Fruit fly (Drosophila melanogaster) whole organism, embryonic: ENCODE measurements around the gene CG18765.

Source experiments
- ATbp ChIP-seq: fragments of 200-800 bp; sonication (Bioruptor generic); optimal IDR thresholded peaks from 2 replicates; lab custom pipeline; 2017; ENCODE audit warnings: missing biosample characterization, mild to moderate bottlenecking, missing genetic modification characterization, missing genetic modification reagents
- Aef1 ChIP-seq: fragments of 200-800 bp; sonication (Bioruptor generic); IDR thresholded peaks from 3 replicates; pipeline ENCODE4 v1.3.6; 2022; ENCODE audit warnings: missing biosample characterization, missing genetic modification characterization
- Asciz ChIP-seq: fragments of 200-800 bp; sonication (Bioruptor generic); optimal IDR thresholded peaks from 2 replicates; lab custom pipeline; 2017; ENCODE audit warnings: missing biosample characterization, mild to moderate bottlenecking, missing genetic modification characterization, missing genetic modification reagents
- CG10979 ChIP-seq: fragments of 200-800 bp; sonication (Bioruptor generic); optimal IDR thresholded peaks from 2 replicates; lab custom pipeline; 2018; ENCODE audit warnings: missing biosample characterization, mild to moderate bottlenecking, missing genetic modification characterization, moderate library complexity
- CG11695 ChIP-seq: fragments of 200-800 bp; sonication (Bioruptor generic); IDR thresholded peaks from 3 replicates; pipeline ENCODE4 v1.3.6; 2022; ENCODE audit warnings: missing biosample characterization, missing genetic modification characterization
- CG13424 ChIP-seq: fragments of 200-800 bp; sonication (Bioruptor generic); optimal IDR thresholded peaks from 2 replicates; lab custom pipeline; 2019; ENCODE audit warnings: missing biosample characterization, mild to moderate bottlenecking, missing genetic modification characterization, moderate library complexity
- CG18619 ChIP-seq: fragments of 200-800 bp; sonication (Bioruptor generic); optimal IDR thresholded peaks from 3 replicates; lab custom pipeline; 2017; ENCODE audit warnings: missing biosample characterization, mild to moderate bottlenecking, missing genetic modification characterization
- CG2678 ChIP-seq: fragments of 200-800 bp; sonication (Bioruptor generic); optimal IDR thresholded peaks from 3 replicates; lab custom pipeline; 2019; ENCODE audit warnings: missing biosample characterization, mild to moderate bottlenecking, missing genetic modification characterization, moderate library complexity
- CG4328 ChIP-seq: fragments of 200-800 bp; sonication (Bioruptor generic); optimal IDR thresholded peaks from 3 replicates; lab custom pipeline; 2017; ENCODE audit warnings: missing biosample characterization, missing genetic modification reagents, missing genetic modification characterization
- CG4404 ChIP-seq: fragments of 200-800 bp; sonication (Bioruptor generic); IDR thresholded peaks from 2 replicates; pipeline ENCODE4 v1.3.6; 2022; ENCODE audit warnings: missing biosample characterization, missing genetic modification characterization
- CG4424 ChIP-seq: fragments of 200-800 bp; sonication (Bioruptor generic); optimal IDR thresholded peaks from 3 replicates; lab custom pipeline; 2016; ENCODE audit warnings: missing biosample characterization, missing genetic modification characterization
- CG6689 ChIP-seq: fragments of 200-800 bp; sonication (Bioruptor generic); IDR thresholded peaks from 2 replicates; pipeline ENCODE4 v1.3.6; 2022; ENCODE audit warnings: missing biosample characterization, missing genetic modification characterization
- CG6854 ChIP-seq: fragments of 200-800 bp; sonication (Bioruptor generic); optimal IDR thresholded peaks from 3 replicates; lab custom pipeline; 2017; ENCODE audit warnings: missing biosample characterization, mild to moderate bottlenecking, missing genetic modification characterization
- CG9215 ChIP-seq: fragments of 200-800 bp; sonication (Bioruptor generic); IDR thresholded peaks from 2 replicates; pipeline ENCODE4 v1.3.6; 2022; ENCODE audit warnings: missing biosample characterization, missing genetic modification characterization
- CkIIα-i1 ChIP-seq: fragments of 200-800 bp; sonication (Bioruptor generic); IDR thresholded peaks from 2 replicates; pipeline ENCODE4 v1.3.6; 2022; ENCODE audit warnings: missing biosample characterization, missing genetic modification characterization
- CoRest ChIP-seq: fragments of 200-800 bp; sonication (Bioruptor generic); optimal IDR thresholded peaks from 3 replicates; lab custom pipeline; 2018; ENCODE audit warnings: missing biosample characterization, mild to moderate bottlenecking, missing genetic modification characterization, moderate library complexity
- Drgx ChIP-seq: fragments of 200-800 bp; sonication (Bioruptor generic); IDR thresholded peaks from 2 replicates; pipeline ENCODE4 v1.3.6; 2022; ENCODE audit warnings: missing biosample characterization, missing genetic modification characterization
- Fer1 ChIP-seq: fragments of 200-800 bp; sonication (Bioruptor generic); optimal IDR thresholded peaks from 2 replicates; lab custom pipeline; 2017; ENCODE audit warnings: missing biosample characterization, mild to moderate bottlenecking, missing genetic modification characterization
- H2.0 ChIP-seq: fragments of 200-800 bp; sonication (Bioruptor generic); IDR thresholded peaks from 2 replicates; pipeline ENCODE4 v1.3.6; 2022; ENCODE audit warnings: missing biosample characterization, missing genetic modification characterization
- Hr39 ChIP-seq: fragments of >200 bp; optimal IDR thresholded peaks from 2 replicates; lab custom pipeline; 2017
- Hr51 ChIP-seq, 2 experiments: fragments of 200-800 bp; sonication (Bioruptor generic); optimal IDR thresholded peaks; 2 replicates in 1 of 2; 3 replicates in 1 of 2; lab custom pipeline; 2016 to 2018; ENCODE audit warnings: missing biosample characterization in 2 of 2, missing genetic modification characterization in 2 of 2, mild to moderate bottlenecking in 1 of 2, moderate library complexity in 1 of 2
- Hr78 ChIP-seq, 2 experiments: fragments of 200-800 bp in 1 of 2; fragments of >200 bp in 1 of 2; sonication (Bioruptor generic) in 1 of 2; optimal IDR thresholded peaks; 2 replicates each; lab custom pipeline; 2017 to 2019; ENCODE audit warnings: missing biosample characterization in 2 of 2, missing genetic modification characterization in 2 of 2, mild to moderate bottlenecking in 1 of 2, moderate library complexity in 1 of 2
- MBD-R2 ChIP-seq: fragments of 200-800 bp; sonication (Bioruptor generic); IDR thresholded peaks from 2 replicates; pipeline ENCODE4 v1.3.6; 2022; ENCODE audit warnings: missing biosample characterization, missing genetic modification characterization
- Neu2 ChIP-seq: fragments of 200-800 bp; sonication (Bioruptor generic); optimal IDR thresholded peaks from 3 replicates; lab custom pipeline; 2016; ENCODE audit warnings: missing biosample characterization, missing genetic modification characterization, borderline replicate concordance
- Oli ChIP-seq: fragments of 200-800 bp; sonication (Bioruptor generic); optimal IDR thresholded peaks from 2 replicates; lab custom pipeline; 2018; ENCODE audit warnings: missing biosample characterization, mild to moderate bottlenecking, missing genetic modification characterization, moderate library complexity
- PHDP ChIP-seq: fragments of 200-800 bp; sonication (Bioruptor generic); optimal IDR thresholded peaks from 3 replicates; lab custom pipeline; 2018; ENCODE audit warnings: missing biosample characterization, mild to moderate bottlenecking, missing genetic modification characterization, moderate library complexity
- Rx ChIP-seq: fragments of 200-800 bp; sonication (Bioruptor generic); IDR thresholded peaks from 2 replicates; pipeline ENCODE4 v1.3.6; 2022; ENCODE audit warnings: missing biosample characterization, missing genetic modification characterization
- Tbp ChIP-seq: fragments of >200 bp; optimal IDR thresholded peaks from 2 replicates; lab custom pipeline; 2018; ENCODE audit warnings: missing biosample characterization, missing genetic modification characterization
- Xrp1 ChIP-seq: fragments of 200-800 bp; sonication (Bioruptor generic); IDR thresholded peaks from 2 replicates; pipeline ENCODE4 v1.3.6; 2022; ENCODE audit warnings: missing biosample characterization, missing genetic modification characterization
- az2 ChIP-seq: fragments of 200-800 bp; sonication (Bioruptor generic); optimal IDR thresholded peaks from 3 replicates; lab custom pipeline; 2016; ENCODE audit warnings: missing biosample characterization, missing genetic modification characterization
- bsh ChIP-seq, 2 experiments: fragments of 200-800 bp; sonication (Bioruptor generic); optimal IDR thresholded peaks; 2 replicates each; lab custom pipeline; 2017 to 2018; ENCODE audit warnings: mild to moderate bottlenecking in 2 of 2, missing biosample characterization in 2 of 2, missing genetic modification characterization in 2 of 2, moderate library complexity in 1 of 2
- cato ChIP-seq: fragments of 200-800 bp; sonication (Bioruptor generic); optimal IDR thresholded peaks from 2 replicates; lab custom pipeline; 2016; ENCODE audit warnings: missing biosample characterization, missing genetic modification characterization, borderline replicate concordance
- caup ChIP-seq: fragments of 200-800 bp; sonication (Bioruptor generic); optimal IDR thresholded peaks from 3 replicates; lab custom pipeline; 2017; ENCODE audit warnings: missing biosample characterization, mild to moderate bottlenecking, missing genetic modification characterization, moderate library complexity; ENCODE audit not compliant: severe bottlenecking
- cg ChIP-seq: fragments of 200-800 bp; sonication (Bioruptor generic); optimal IDR thresholded peaks from 3 replicates; lab custom pipeline; 2019; ENCODE audit warnings: missing biosample characterization, mild to moderate bottlenecking, missing genetic modification characterization, moderate library complexity
- chif ChIP-seq, 2 experiments: fragments of 200-800 bp; sonication (Bioruptor generic); optimal IDR thresholded peaks; 3 replicates each; lab custom pipeline; 2016; ENCODE audit warnings: missing biosample characterization in 2 of 2, missing genetic modification characterization in 2 of 2
- chn ChIP-seq: fragments of 200-800 bp; sonication (Bioruptor generic); optimal IDR thresholded peaks from 2 replicates; lab custom pipeline; 2016; ENCODE audit warnings: missing biosample characterization, missing genetic modification characterization
- cwo ChIP-seq: fragments of 200-800 bp; sonication (Bioruptor generic); optimal IDR thresholded peaks from 3 replicates; lab custom pipeline; 2017; ENCODE audit warnings: missing biosample characterization, missing genetic modification characterization, mild to moderate bottlenecking, moderate library complexity, missing genetic modification reagents
- da ChIP-seq: fragments of 200-800 bp; sonication (Bioruptor generic); optimal IDR thresholded peaks from 2 replicates; lab custom pipeline; 2016; ENCODE audit warnings: missing biosample characterization, missing genetic modification characterization
- disco-r ChIP-seq: fragments of 200-800 bp; sonication (Bioruptor generic); optimal IDR thresholded peaks from 2 replicates; lab custom pipeline; 2016; ENCODE audit warnings: missing biosample characterization, missing genetic modification characterization
- jing ChIP-seq: fragments of 200-800 bp; sonication (Bioruptor generic); optimal IDR thresholded peaks from 2 replicates; lab custom pipeline; 2018; ENCODE audit warnings: missing biosample characterization, mild to moderate bottlenecking, missing genetic modification characterization
- jumu ChIP-seq: fragments of 200-800 bp; sonication (Bioruptor generic); optimal IDR thresholded peaks from 3 replicates; lab custom pipeline; 2016; ENCODE audit warnings: missing biosample characterization, missing genetic modification characterization
- nerfin-2 ChIP-seq: fragments of 200-800 bp; sonication (Bioruptor generic); IDR thresholded peaks from 2 replicates; pipeline ENCODE4 v1.3.6; 2022; ENCODE audit warnings: missing biosample characterization, missing genetic modification characterization; ENCODE audit not compliant: partially characterized antibody
- otp ChIP-seq: fragments of 200-800 bp; sonication (Bioruptor generic); IDR thresholded peaks from 3 replicates; pipeline ENCODE4, ENCODE4 v1.3.6; 2022; ENCODE audit warnings: missing biosample characterization, missing genetic modification characterization
- pan ChIP-seq, 4 experiments: fragments of >200 bp in 3 of 4; fragments of 200-800 bp in 1 of 4; sonication (Bioruptor generic) in 1 of 4; optimal IDR thresholded peaks in 3 of 4; IDR thresholded peaks in 1 of 4; 2 replicates each; pipeline versions ENCODE4 v1.3.6 to Lab custom; 2017 to 2022; ENCODE audit warnings: missing biosample characterization in 2 of 4, missing genetic modification characterization in 2 of 4, mixed read lengths in 1 of 4
- pb ChIP-seq: fragments of 200-800 bp; sonication (Bioruptor generic); optimal IDR thresholded peaks from 3 replicates; lab custom pipeline; 2016; ENCODE audit warnings: missing biosample characterization, missing genetic modification characterization
- pho ChIP-seq: fragments of 200-800 bp; sonication (Bioruptor generic); optimal IDR thresholded peaks from 2 replicates; lab custom pipeline; 2016; ENCODE audit warnings: missing biosample characterization, missing genetic modification characterization
- phol ChIP-seq: fragments of 200-800 bp; sonication (Bioruptor generic); optimal IDR thresholded peaks from 3 replicates; lab custom pipeline; 2018; ENCODE audit warnings: missing biosample characterization, mild to moderate bottlenecking, missing genetic modification characterization, moderate library complexity
- psq ChIP-seq: fragments of 200-800 bp; sonication (Bioruptor generic); optimal IDR thresholded peaks from 2 replicates; lab custom pipeline; 2017; ENCODE audit warnings: missing biosample characterization, missing genetic modification characterization
- sob ChIP-seq: fragments of 200-800 bp; sonication (Bioruptor generic); IDR thresholded peaks from 2 replicates; pipeline ENCODE4 v1.3.6; 2022; ENCODE audit warnings: missing biosample characterization, missing genetic modification characterization
- zfh1 ChIP-seq: fragments of 200-800 bp; sonication (Bioruptor generic); IDR thresholded peaks from 3 replicates; pipeline ENCODE4 v1.3.6; 2022; ENCODE audit warnings: missing biosample characterization, missing genetic modification characterization

The CG18765 gene

DNA sequence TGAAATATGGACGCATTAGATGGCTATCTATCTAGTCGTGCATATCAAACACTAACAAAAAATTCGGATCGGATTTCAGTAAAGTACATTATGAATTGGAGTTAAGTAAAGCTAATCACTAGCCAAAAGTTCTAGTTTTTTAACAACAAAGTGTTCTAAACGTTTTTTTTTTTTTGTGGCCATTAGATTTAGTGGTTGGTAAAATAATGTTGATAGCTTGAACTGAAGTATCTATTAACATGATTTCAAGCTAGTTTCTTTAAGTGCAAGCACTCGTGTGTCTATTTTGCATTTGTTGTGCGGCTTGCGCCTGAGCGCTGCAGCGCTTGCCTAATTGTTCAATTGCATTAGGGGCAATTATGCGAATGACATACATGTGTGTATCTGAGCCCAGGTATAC lies 29.0 kb downstream of the CG18765 start (continued):
- TF ChIP-seq CG4424 (GFP tag; lab: Kevin White, UChicago) (no peak), cwo (GFP tag; lab: Kevin White, UChicago) (no peak), Oli (peak; percentile 12), Drgx (GFP tag; lab: Robert Waterston, UW) (peak; percentile 35; the same call in 1 of the 2 replicates), caup (GFP tag; lab: Kevin White, UChicago) (no peak), bsh (GFP tag; optimal IDR thresholded peaks at IDR 0.05; lab: Kevin White, UChicago) (peak in 1 of 2 experiments; percentile 9), Aef1 (GFP tag; lab: Robert Waterston, UW) (no peak), Tbp (GFP tag; lab: Kevin White, UChicago) (no peak), CG10979 (tag; lab: Kevin White, UChicago) (peak; percentile 4), Hr51 (GFP tag; optimal IDR thresholded peaks at IDR 0.05; lab: Kevin White, UChicago) (peak in 1 of 2 experiments; percentile 31), az2 (GFP tag; lab: Kevin White, UChicago) (peak; percentile 7), Xrp1 (GFP tag; lab: Robert Waterston, UW) (peak; percentile 14; the same call in 1 of the 2 replicates), otp (GFP tag; lab: Robert Waterston, UW) (no peak), nerfin-2 (GFP tag; lab: Robert Waterston, UW) (no peak), Hr39 (lab: Kevin White, UChicago) (no peak), CG6854 (no peak), ATbp (GFP tag; lab: Kevin White, UChicago) (peak; percentile 16), CG2678 (tag; lab: Kevin White, UChicago) (peak; percentile 9), CG6689 (GFP tag; lab: Robert Waterston, UW) (0 out of 2 replicates have a peak, but pooled peaks have one; percentile 13), CG9215 (GFP tag; lab: Robert Waterston, UW) (no peak), jing (GFP tag; lab: Kevin White, UChicago) (no peak), Hr78 (GFP tag; optimal IDR thresholded peaks at IDR 0.05; lab: Kevin White, UChicago) (no peak), zfh1 (no peak), da (GFP tag; lab: Kevin White, UChicago) (no peak), pho (GFP tag; lab: Kevin White, UChicago) (no peak), sob (no peak), H2.0 (GFP tag; lab: Robert Waterston, UW) (no peak), CkIIα-i1 (GFP tag; lab: Robert Waterston, UW) (no peak), Fer1 (GFP tag; lab: Kevin White, UChicago) (no peak), CG13424 (no peak), Rx (GFP tag; lab: Robert Waterston, UW) (no peak), phol (tag; lab: Kevin White, UChicago) (peak; percentile 11), MBD-R2 (GFP tag; lab: Robert Waterston, UW) (no peak), pan (optimal IDR thresholded peaks at IDR 0.05; lab: Kevin White, UChicago) (no peak), pan (GFP tag; optimal IDR thresholded peaks at IDR 0.05 in 1 of 2, IDR thresholded peaks at IDR 0.05 in 1 of 2) (peak in 1 of 2 experiments; percentile 14), PHDP (tag; lab: Kevin White, UChicago) (peak; percentile 2), pb (GFP tag; lab: Kevin White, UChicago) (no peak), cg (no peak), cato (GFP tag; lab: Kevin White, UChicago) (no peak), CG4328 (GFP tag; lab: Kevin White, UChicago) (no peak), psq (no peak), chif (GFP tag; optimal IDR thresholded peaks at IDR 0.05; lab: Kevin White, UChicago) (peak in 1 of 2 experiments; percentile 4), CG4404 (no peak), CoRest (peak; percentile 3), jumu (GFP tag; lab: Kevin White, UChicago) (no peak), CG11695 (GFP tag; lab: Robert Waterston, UW) (no peak), Asciz (no peak), disco-r (no peak), Neu2 (GFP tag; lab: Kevin White, UChicago) (no peak), CG18619 (GFP tag; lab: Kevin White, UChicago) (no peak), chn (GFP tag; lab: Kevin White, UChicago) (no peak)
